Fruit fly (Drosophila melanogaster) whole organism, wandering third instar larva: Measurements from ENCODE around the gene RhoBTB.

ENCODE experiments used
- Abd-B ChIP-seq: fragments of >200 bp; optimal IDR thresholded peaks from 2 replicates; lab custom pipeline; 2017; ENCODE audit warnings: missing biosample characterization, missing genetic modification characterization
- CG32264 ChIP-seq: fragments of 200-800 bp; sonication (Bioruptor generic); optimal IDR thresholded peaks from 2 replicates; lab custom pipeline; 2016; ENCODE audit warnings: missing biosample characterization, missing genetic modification characterization
- CrebA ChIP-seq: fragments of 200-800 bp; sonication (Bioruptor generic); optimal IDR thresholded peaks from 2 replicates; lab custom pipeline; 2016; ENCODE audit warnings: missing biosample characterization, mild to moderate bottlenecking, missing genetic modification characterization, borderline replicate concordance
- Dfd ChIP-seq: fragments of >200 bp; optimal IDR thresholded peaks from 2 replicates; lab custom pipeline; 2017; ENCODE audit warnings: missing biosample characterization, missing genetic modification characterization
- Dif ChIP-seq: fragments of 200-275, 200-300 bp; sonication (Bioruptor generic); optimal IDR thresholded peaks from 2 replicates; lab custom pipeline; 2018; ENCODE audit warnings: missing biosample characterization, missing genetic modification characterization; ENCODE audit not compliant: partially characterized antibody
- GATAd ChIP-seq: sonication (Bioruptor generic); optimal IDR thresholded peaks from 2 replicates; lab custom pipeline; 2016; ENCODE audit warnings: missing biosample characterization, missing genetic modification characterization
- HLH106 ChIP-seq: fragments of 200-800 bp; optimal IDR thresholded peaks from 3 replicates; lab custom pipeline; 2019; ENCODE audit warnings: missing biosample characterization, mild to moderate bottlenecking, missing genetic modification characterization, moderate library complexity
- Hr78 ChIP-seq: fragments of >200 bp; optimal IDR thresholded peaks from 2 replicates; lab custom pipeline; 2017; ENCODE audit warnings: missing biosample characterization, missing genetic modification characterization
- Hr83 ChIP-seq: fragments of 200-300 bp; sonication (Bioruptor generic); optimal IDR thresholded peaks from 2 replicates; lab custom pipeline; 2016; ENCODE audit warnings: missing biosample characterization, mild to moderate bottlenecking, missing genetic modification characterization, moderate library complexity; ENCODE audit not compliant: poor library complexity, severe bottlenecking
- Jra ChIP-seq: sonication (Bioruptor generic); optimal IDR thresholded peaks from 2 replicates; lab custom pipeline; 2016; ENCODE audit warnings: missing biosample characterization, missing genetic modification characterization
- Mio ChIP-seq: sonication (Bioruptor generic); optimal IDR thresholded peaks from 2 replicates; lab custom pipeline; 2016; ENCODE audit warnings: missing biosample characterization, missing genetic modification characterization
- Myc ChIP-seq: fragments of >200 bp; optimal IDR thresholded peaks from 2 replicates; lab custom pipeline; 2017
- N ChIP-seq: fragments of >200 bp; optimal IDR thresholded peaks from 2 replicates; lab custom pipeline; 2018; ENCODE audit warnings: missing biosample characterization, missing external identifiers, missing genetic modification characterization
- OdsH ChIP-seq: fragments of 200-800 bp; sonication (Bioruptor generic); optimal IDR thresholded peaks from 2 replicates; lab custom pipeline; 2016; ENCODE audit warnings: missing biosample characterization, mild to moderate bottlenecking, missing genetic modification characterization
- Rel ChIP-seq, 2 experiments: fragments of 200-800 bp; sonication (Bioruptor generic) in 1 of 2; optimal IDR thresholded peaks; 2 replicates in 1 of 2; 3 replicates in 1 of 2; lab custom pipeline; 2016 to 2019; ENCODE audit warnings: mild to moderate bottlenecking in 2 of 2, missing biosample characterization in 2 of 2, missing genetic modification characterization in 2 of 2, moderate library complexity in 1 of 2
- Sp1 ChIP-seq: fragments of 200-800 bp; sonication (Bioruptor generic); optimal IDR thresholded peaks from 3 replicates; lab custom pipeline; 2019; ENCODE audit warnings: missing biosample characterization, mild to moderate bottlenecking, missing genetic modification characterization, moderate library complexity
- Vsx2 ChIP-seq: fragments of 200-300, 225-300 bp; sonication (Bioruptor generic); optimal IDR thresholded peaks from 2 replicates; lab custom pipeline; 2018; ENCODE audit warnings: missing biosample characterization, missing genetic modification characterization; ENCODE audit not compliant: partially characterized antibody
- br ChIP-seq: fragments of 200-800 bp; sonication (Bioruptor generic); optimal IDR thresholded peaks from 2 replicates; lab custom pipeline; 2016; ENCODE audit warnings: missing biosample characterization, missing genetic modification characterization
- brk ChIP-seq: fragments of 200-800 bp; sonication (Bioruptor generic); optimal IDR thresholded peaks from 2 replicates; lab custom pipeline; 2016; ENCODE audit warnings: missing biosample characterization, mild to moderate bottlenecking, missing genetic modification characterization
- dl ChIP-seq, 2 experiments: fragments of 175-275, 200-275 bp in 1 of 2; fragments of 200-275 bp in 1 of 2; sonication (Bioruptor generic); optimal IDR thresholded peaks; lab custom pipeline; 2018; ENCODE audit warnings: mild to moderate bottlenecking in 2 of 2, missing biosample characterization in 2 of 2, missing genetic modification characterization in 2 of 2, moderate library complexity in 2 of 2; ENCODE audit not compliant: partially characterized antibody in 2 of 2, insufficient read depth in 1 of 2
- dmrt93B ChIP-seq: fragments of 200-800 bp; sonication (Bioruptor generic); optimal IDR thresholded peaks from 2 replicates; lab custom pipeline; 2018; ENCODE audit warnings: missing biosample characterization, mild to moderate bottlenecking, missing genetic modification characterization
- dsf ChIP-seq: sonication (Bioruptor generic); optimal IDR thresholded peaks from 2 replicates; lab custom pipeline; 2016; ENCODE audit warnings: missing biosample characterization, missing genetic modification characterization, borderline replicate concordance
- foxo ChIP-seq, 2 experiments: fragments of 200-800 bp; sonication (Bioruptor generic); optimal IDR thresholded peaks; 2 replicates in 1 of 2; 3 replicates in 1 of 2; lab custom pipeline; 2016 to 2017; ENCODE audit warnings: missing biosample characterization in 2 of 2, missing genetic modification characterization in 2 of 2
- fru ChIP-seq: fragments of 200-800 bp; sonication (Bioruptor generic); optimal IDR thresholded peaks from 3 replicates; lab custom pipeline; 2016; ENCODE audit warnings: missing biosample characterization, mild to moderate bottlenecking, missing genetic modification characterization
- h ChIP-seq: fragments of 200-800 bp; sonication (Bioruptor generic); optimal IDR thresholded peaks from 3 replicates; lab custom pipeline; 2016; ENCODE audit warnings: missing biosample characterization, mild to moderate bottlenecking, missing genetic modification characterization
- jim ChIP-seq: fragments of 175-275, 200-325 bp; sonication (Bioruptor generic); optimal IDR thresholded peaks from 2 replicates; lab custom pipeline; 2016; ENCODE audit warnings: missing biosample characterization, mild to moderate bottlenecking, missing genetic modification characterization
- psq ChIP-seq: fragments of 200-800 bp; sonication (Bioruptor generic); optimal IDR thresholded peaks from 3 replicates; lab custom pipeline; 2017; ENCODE audit warnings: missing biosample characterization, mild to moderate bottlenecking, missing genetic modification characterization, moderate library complexity
- rgr ChIP-seq: fragments of 200-800 bp; sonication (Bioruptor generic); optimal IDR thresholded peaks from 3 replicates; lab custom pipeline; 2016; ENCODE audit warnings: missing biosample characterization, mild to moderate bottlenecking, missing genetic modification characterization
- sv ChIP-seq: fragments of 200-800 bp; sonication (Bioruptor generic); optimal IDR thresholded peaks from 3 replicates; lab custom pipeline; 2016; ENCODE audit warnings: missing biosample characterization, missing genetic modification characterization
- usp ChIP-seq: fragments of >200 bp; optimal IDR thresholded peaks from 2 replicates; lab custom pipeline; 2017; ENCODE audit warnings: missing biosample characterization, missing genetic modification characterization

The RhoBTB gene

dm6 chr3L:20410780-20411179 is 34.7 kb downstream of the RhoBTB start:
- TF ChIP-seq Myc (lab: Kevin White, UChicago) (peak; percentile 27), brk (GFP tag; lab: Kevin White, UChicago) (no peak), jim (GFP tag; lab: Kevin White, UChicago) (no peak), OdsH (GFP tag; lab: Kevin White, UChicago) (no peak), sv (GFP tag; lab: Kevin White, UChicago) (no peak), Vsx2 (GFP tag; lab: Kevin White, UChicago) (peak; percentile 93), Hr78 (GFP tag; lab: Kevin White, UChicago) (no peak), N (peak; percentile 11), Abd-B (GFP tag; lab: Kevin White, UChicago) (no peak), GATAd (GFP tag; lab: Kevin White, UChicago) (no peak), dl (GFP tag; optimal IDR thresholded peaks at IDR 0.05; lab: Kevin White, UChicago; ENCODE audit: insufficient read depth in 1 of 2, partially characterized antibody in 2 of 2) (no peak), fru (peak; percentile 2), h (GFP tag; lab: Kevin White, UChicago) (no peak), rgr (peak; percentile 7), Sp1 (GFP tag; lab: Kevin White, UChicago) (no peak), CrebA (GFP tag; lab: Kevin White, UChicago) (no peak)

dm6 chr3L:20413304-20413703 is 37.3 kb downstream of the RhoBTB start, which contains the start of gene zye:
Gene zye, plus strand, starts transcription at chr3L:20413604.
- TF ChIP-seq Hr78 (GFP tag; lab: Kevin White, UChicago) = no peak

- no peak for TF ChIP-seq foxo (GFP tag; optimal IDR thresholded peaks at IDR 0.05; lab: Kevin White, UChicago)
- no peak for TF ChIP-seq GATAd (GFP tag; lab: Kevin White, UChicago)
- TF ChIP-seq Myc (lab: Kevin White, UChicago) = no peak
- no peak for TF ChIP-seq usp (GFP tag; lab: Kevin White, UChicago)
- TF ChIP-seq CrebA (GFP tag; lab: Kevin White, UChicago) = no peak
Observed at dm6 chr3L:20425888-20426287, 49.8 kb downstream of the RhoBTB start, which contains the start of gene CG5282. Gene CG5282, minus strand, starts transcription at chr3L:20426071.

- no peak for TF ChIP-seq Dfd (GFP tag; lab: Kevin White, UChicago)
- TF ChIP-seq Dif (GFP tag; lab: Kevin White, UChicago) = no peak
- no peak for TF ChIP-seq dsf (GFP tag; lab: Kevin White, UChicago)
- TF ChIP-seq CG32264 (GFP tag; lab: Kevin White, UChicago) = no peak
- TF ChIP-seq Abd-B (GFP tag; lab: Kevin White, UChicago) = no peak
- no peak for TF ChIP-seq dmrt93B
Observed at dm6 chr3L:20427449-20427848, 51.4 kb downstream of the RhoBTB start, which contains the start of gene CG5274. Gene CG5274, minus strand, starts transcription at chr3L:20427666.

dm6 chr3L:20430182-20430581 is 54.1 kb downstream of the RhoBTB start, which contains the start of gene CG5262:
Gene CG5262, minus strand, starts transcription at chr3L:20430475.
- TF ChIP-seq Rel (GFP tag; optimal IDR thresholded peaks at IDR 0.05; lab: Kevin White, UChicago) = no peak
- TF ChIP-seq Rel (tag; optimal IDR thresholded peaks at IDR 0.05; lab: Kevin White, UChicago) = peak; percentile 15
- TF ChIP-seq dsf (GFP tag; lab: Kevin White, UChicago) = no peak

- no peak for TF ChIP-seq psq (GFP tag; lab: Kevin White, UChicago)
- no peak for TF ChIP-seq Hr83 (GFP tag; lab: Kevin White, UChicago)
- no peak for TF ChIP-seq h (GFP tag; lab: Kevin White, UChicago)
- TF ChIP-seq br = no peak
- TF ChIP-seq HLH106 (tag; lab: Kevin White, UChicago) = no peak
- no peak for TF ChIP-seq N
- TF ChIP-seq brk (GFP tag; lab: Kevin White, UChicago) = no peak
- no peak for TF ChIP-seq Mio
- TF ChIP-seq CrebA (GFP tag; lab: Kevin White, UChicago) = no peak
- TF ChIP-seq Jra = no peak
Observed at dm6 chr3L:20431619-20432018, 55.6 kb downstream of the RhoBTB start.
